Worm (Caenorhabditis elegans): ENCODE measurements around the gene R10H10.3.

Gene R10H10.3

ce11 chrIV:10345990-10346389 is 42.3 kb upstream of the R10H10.3 start (continued):
- TF ChIP-seq nhr-77 (tag; optimal IDR thresholded peaks at IDR 0.05) (peak; percentile 21), mdt-29 (GFP tag; IDR thresholded peaks at IDR 0.05) (no peak), ctbp-1 (GFP tag; IDR thresholded peaks at IDR 0.05) (0 out of 2 replicates have a peak, but pooled peaks have one; percentile 14), ZK546.5 (tag; optimal IDR thresholded peaks at IDR 0.05) (no peak), T20F7.1 (GFP tag; optimal IDR thresholded peaks at IDR 0.05) (no peak), mep-1 (tag; optimal IDR thresholded peaks at IDR 0.05) (peak; percentile 54), vab-7 (GFP tag; IDR thresholded peaks at IDR 0.05) (no peak), ceh-28 (tag; optimal IDR thresholded peaks at IDR 0.05) (no peak), gei-8 (GFP tag; optimal IDR thresholded peaks at IDR 0.05) (no peak), pha-4 (GFP tag; IDR thresholded peaks at IDR 0.05) (no peak), pha-4 (tag; optimal IDR thresholded peaks at IDR 0.05) (no peak), ztf-11 (tag; optimal IDR thresholded peaks at IDR 0.05) (no peak), ceh-62 (tag; optimal IDR thresholded peaks at IDR 0.05) (no peak), rbr-2 (tag; optimal IDR thresholded peaks at IDR 0.05) (peak; percentile 44)

DNA sequence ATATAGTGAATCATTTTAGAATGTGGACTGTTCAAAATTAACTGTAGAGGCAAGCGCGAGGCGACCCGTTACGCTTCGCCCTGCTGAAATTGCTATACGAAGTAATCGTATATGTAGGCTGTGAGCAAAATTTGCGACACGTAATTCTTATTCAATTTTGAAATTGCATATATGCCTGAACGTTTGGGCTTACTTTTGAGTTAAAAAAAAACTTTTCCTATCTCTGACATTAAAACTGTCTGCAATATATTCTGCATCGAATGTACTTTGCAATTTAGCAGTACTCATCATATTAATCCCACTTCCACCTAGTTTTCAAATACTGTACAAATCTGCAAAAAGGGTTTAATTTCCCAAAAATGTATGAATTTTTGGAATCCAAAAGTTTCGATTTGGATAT is 41.4 kb upstream of the R10H10.3 start:
- TF ChIP-seq aha-1 (tag): peak; percentile 92
- no peak for TF ChIP-seq T26A8.4 (GFP tag; IDR thresholded peaks at IDR 0.05)
- TF ChIP-seq daf-8 (GFP tag; IDR thresholded peaks at IDR 0.05): no peak

DNA sequence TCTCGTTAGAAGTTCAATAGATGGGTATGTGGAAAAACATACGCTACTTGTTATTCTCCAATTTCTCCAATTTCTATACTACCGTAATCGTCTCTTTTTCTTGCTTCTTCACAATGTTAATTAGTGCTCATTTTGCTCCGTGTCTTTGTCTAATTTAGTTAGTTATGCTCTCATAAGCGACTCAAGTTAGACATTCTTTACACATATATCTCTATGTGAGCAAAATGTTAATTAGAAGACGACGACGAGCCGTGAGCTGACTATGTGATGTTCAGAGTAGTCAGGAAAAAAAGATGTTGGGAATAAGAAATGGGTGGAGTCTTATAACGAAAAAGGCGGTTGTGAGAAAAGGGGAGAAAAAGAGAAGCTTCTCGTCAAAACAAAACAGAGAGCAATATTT is 40.8 kb upstream of the R10H10.3 start:
- TF ChIP-seq arid-1 (GFP tag; conservative IDR thresholded peaks at IDR 0.05) (no peak), nhr-25 (tag; optimal IDR thresholded peaks at IDR 0.05; ENCODE audit: borderline replicate concordance, insufficient read depth) (no peak), lin-39 (tag; optimal IDR thresholded peaks at IDR 0.05) (no peak), Y75B8A.6 (GFP tag; IDR thresholded peaks at IDR 0.05) (no peak), saeg-2 (GFP tag; IDR thresholded peaks at IDR 0.05) (no peak), F26F4.8 (GFP tag; conservative IDR thresholded peaks at IDR 0.05) (no peak), zip-11 (GFP tag; IDR thresholded peaks at IDR 0.05) (no peak)

- no peak for TF ChIP-seq F26F4.8 (GFP tag; conservative IDR thresholded peaks at IDR 0.05)
- TF ChIP-seq nhr-6 (tag; optimal IDR thresholded peaks at IDR 0.05): no peak
- no peak for TF ChIP-seq set-16 (GFP tag; IDR thresholded peaks at IDR 0.05)
- TF ChIP-seq nhr-77 (tag; optimal IDR thresholded peaks at IDR 0.05): peak; percentile 11
- TF ChIP-seq nhr-28 (tag; optimal IDR thresholded peaks at IDR 0.05): peak; percentile 99
- TF ChIP-seq nhr-48 (tag; optimal IDR thresholded peaks at IDR 0.05): peak; percentile 2
- peak; percentile 82 for TF ChIP-seq pqm-1 (tag; optimal IDR thresholded peaks at IDR 0.05)
- TF ChIP-seq dmd-6 (GFP tag; IDR thresholded peaks at IDR 0.05): peak; percentile 64
- TF ChIP-seq mdl-1 (tag; optimal IDR thresholded peaks at IDR 0.05): peak in 1 of 2 experiments; percentile 29
- no peak for TF ChIP-seq madf-5 (GFP tag; IDR thresholded peaks at IDR 0.05)
- TF ChIP-seq pha-4 (GFP tag; IDR thresholded peaks at IDR 0.05): no peak
- TF ChIP-seq pha-4 (tag; optimal IDR thresholded peaks at IDR 0.05): no peak
- TF ChIP-seq daf-16 (GFP tag; optimal IDR thresholded peaks at IDR 0.05): no peak
- TF ChIP-seq daf-16 (tag; optimal IDR thresholded peaks at IDR 0.05): peak; percentile 55
- peak; percentile 54 for TF ChIP-seq dve-1 (tag; optimal IDR thresholded peaks at IDR 0.05; ENCODE audit: insufficient read depth)
- no peak for TF ChIP-seq nhr-25 (tag; optimal IDR thresholded peaks at IDR 0.05; ENCODE audit: borderline replicate concordance, insufficient read depth)
- no peak for TF ChIP-seq egl-27 (tag; optimal IDR thresholded peaks at IDR 0.05)
- no peak for TF ChIP-seq unc-62 (GFP tag; optimal IDR thresholded peaks at IDR 0.05 in 1 of 2)
- no peak for TF ChIP-seq unc-62 (tag; optimal IDR thresholded peaks at IDR 0.05)
- TF ChIP-seq F44E2.7 (GFP tag; IDR thresholded peaks at IDR 0.05): no peak
- TF ChIP-seq fkh-10 (GFP tag; optimal IDR thresholded peaks at IDR 0.05): no peak
Measured at ce11 chrIV:10349871-10350640, 38.2 kb upstream of the R10H10.3 start, which contains the start of the genes unc-43 and Y43C5B.3. Gene unc-43, minus strand, starts transcription at chrIV:10350217. Gene Y43C5B.3, plus strand, starts transcription at chrIV:10350590.

All from whole organism, L4 larva.